Worm (Caenorhabditis elegans) whole organism, L3 larva: ENCODE data around the gene C06B3.1.

ENCODE experiments used
- ceh-82 ChIP-seq: fragments of 150-350 bp; optimal IDR thresholded peaks from 2 replicates; lab custom pipeline; 2014; ENCODE audit warnings: missing biosample characterization, missing genetic modification characterization
- egl-5 ChIP-seq: fragments of 150-350 bp; optimal IDR thresholded peaks from 2 replicates; lab custom pipeline; 2017; ENCODE audit warnings: missing biosample characterization, missing genetic modification reagents, missing genetic modification characterization, inconsistent platforms
- elt-2 ChIP-seq: sonication (generic microtip); optimal IDR thresholded peaks from 2 replicates; lab custom pipeline; 2016; ENCODE audit warnings: missing genetic modification reagents, mild to moderate bottlenecking, missing genetic modification characterization, missing compliant biosample characterization
- lin-15B ChIP-seq: fragments of 150-350 bp; optimal IDR thresholded peaks from 2 replicates; lab custom pipeline; 2014; ENCODE audit warnings: missing biosample characterization, missing genetic modification characterization
- mml-1 ChIP-seq: fragments of 150-350 bp; sonication (generic microtip); optimal IDR thresholded peaks from 3 replicates; lab custom pipeline; 2014; ENCODE audit warnings: missing biosample characterization, missing genetic modification characterization
- nhr-67 ChIP-seq: fragments of 150-350 bp; optimal IDR thresholded peaks from 2 replicates; lab custom pipeline; 2014; ENCODE audit warnings: missing biosample characterization, missing genetic modification characterization
- nhr-77 ChIP-seq: fragments of 150-350 bp; optimal IDR thresholded peaks from 2 replicates; lab custom pipeline; 2014; ENCODE audit warnings: missing biosample characterization, missing genetic modification characterization
- pha-4 ChIP-seq: fragments of 150-350 bp; optimal IDR thresholded peaks from 2 replicates; lab custom pipeline; 2014; ENCODE audit warnings: missing biosample characterization, missing genetic modification reagents, missing genetic modification characterization
- pqm-1 ChIP-seq: fragments of 150-350 bp; optimal IDR thresholded peaks from 2 replicates; lab custom pipeline; 2017; ENCODE audit warnings: missing biosample characterization, missing genetic modification characterization, inconsistent platforms
- sea-2 ChIP-seq: fragments of 150-350 bp; sonication (generic microtip); optimal IDR thresholded peaks from 4 replicates; lab custom pipeline; 2014; ENCODE audit warnings: missing biosample characterization, missing genetic modification reagents, missing genetic modification characterization

C06B3.1 gene

DNA sequence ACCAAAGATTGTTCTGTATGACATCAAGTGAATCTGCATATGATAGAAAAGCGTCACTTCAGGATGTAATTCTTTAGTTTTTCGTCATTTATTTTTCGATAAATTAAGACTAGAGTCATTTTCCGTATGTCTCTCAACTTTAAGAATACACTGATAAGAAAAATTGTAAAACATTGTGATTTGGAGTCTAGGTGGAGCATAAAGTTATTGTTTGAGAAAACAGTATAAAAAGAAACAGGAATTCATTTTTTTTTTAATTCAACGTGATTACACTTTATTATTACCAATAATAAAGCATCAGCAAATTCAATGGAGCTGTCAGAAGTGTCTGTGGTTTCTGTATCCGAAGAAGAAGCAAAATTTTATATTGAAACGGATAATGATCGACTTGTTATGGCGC, 46.4 kb downstream of the C06B3.1 start, which contains the start of gene R10D12.6:
R10D12.6 (plus strand) TSS at position 301 of the 400 bp plus-strand sequence.
- TF ChIP-seq lin-15B (no peak), pqm-1 (tag; lab: Kevin White, UChicago) (peak; percentile 38), elt-2 (tag; lab: Kevin White, UChicago) (peak; percentile 3)

DNA sequence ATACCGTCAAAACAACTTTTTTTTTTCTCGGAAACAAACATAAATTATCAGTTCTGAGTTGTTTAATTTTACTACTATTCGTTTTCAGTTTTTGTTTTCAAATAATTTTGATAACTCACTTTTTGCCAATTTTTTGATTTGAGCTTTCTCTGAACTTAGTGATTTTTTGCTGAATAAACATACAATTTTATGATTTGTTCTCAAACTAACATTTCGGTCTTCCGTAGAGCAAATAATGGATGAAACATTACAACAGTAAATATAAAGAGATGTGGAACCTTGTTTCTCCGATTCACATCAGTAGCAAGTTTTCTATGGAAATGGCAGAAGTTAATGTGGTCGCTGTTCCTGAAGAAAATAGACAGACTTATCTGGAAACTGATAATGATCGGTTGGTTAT, 47.2 kb downstream of the C06B3.1 start, which contains the start of gene R10D12.7:
R10D12.7 (plus strand) TSS at position 301 of the 400 bp plus-strand sequence.
- no peak for TF ChIP-seq ceh-82 (tag; lab: Kevin White, UChicago)

ce11 chrV:13953191-13953590, 50.6 kb downstream of the C06B3.1 start, which contains the start of gene R10D12.8:
Gene R10D12.8, minus strand, starts transcription at chrV:13953291.
- TF ChIP-seq elt-2 (tag; lab: Kevin White, UChicago) = no peak
- TF ChIP-seq pha-4 = peak; percentile 53
- no peak for TF ChIP-seq egl-5 (tag; lab: Kevin White, UChicago)
- TF ChIP-seq nhr-67 (tag; lab: Kevin White, UChicago) = no peak
- no peak for TF ChIP-seq sea-2 (GFP tag; lab: Kevin White, UChicago)
- no peak for TF ChIP-seq nhr-77 (tag; lab: Kevin White, UChicago)
- TF ChIP-seq mml-1 (tag; lab: Kevin White, UChicago) = no peak
